Worm (Caenorhabditis elegans): ENCODE measurements around the gene ife-2.

Gene ife-2

ce11 chrX:382692-383091 lies at the start of gene ife-2:
Gene ife-2, minus strand, starts transcription at chrX:382709.
- TF ChIP-seq grh-1 (GFP tag; IDR thresholded peaks at IDR 0.05) (0 out of 2 replicates have a peak, but pooled peaks have one; percentile 10), nhr-11 (tag; optimal IDR thresholded peaks at IDR 0.05) (no peak), nhr-47 (tag; optimal IDR thresholded peaks at IDR 0.05) (peak; percentile 76), elt-3 (tag; optimal IDR thresholded peaks at IDR 0.05) (peak in 1 of 6 experiments; percentile 47), ztf-4 (tag; optimal IDR thresholded peaks at IDR 0.05) (peak; percentile 1), egl-13 (tag; optimal IDR thresholded peaks at IDR 0.05) (peak; percentile 38), skn-1 (tag; optimal IDR thresholded peaks at IDR 0.05) (peak; percentile 85), nhr-20 (tag; optimal IDR thresholded peaks at IDR 0.05) (peak; percentile 81), xbp-1 (tag; optimal IDR thresholded peaks at IDR 0.05) (peak; percentile 69), snu-23 (GFP tag; optimal IDR thresholded peaks at IDR 0.05) (peak; percentile 88), nhr-90 (tag; optimal IDR thresholded peaks at IDR 0.05; ENCODE audit: poor library complexity) (peak; percentile 75), sox-4 (tag; optimal IDR thresholded peaks at IDR 0.05) (no peak), lin-35 (GFP tag; optimal IDR thresholded peaks at IDR 0.05) (peak; percentile 69 to 83), lin-14 (GFP tag; optimal IDR thresholded peaks at IDR 0.05) (no peak), nhr-84 (tag; optimal IDR thresholded peaks at IDR 0.05) (no peak), lin-39 (tag; optimal IDR thresholded peaks at IDR 0.05) (no peak), fkh-8 (tag; optimal IDR thresholded peaks at IDR 0.05) (peak; percentile 19), C16A3.4 (tag; optimal IDR thresholded peaks at IDR 0.05) (peak; percentile 77), zip-4 (GFP tag; optimal IDR thresholded peaks at IDR 0.05) (peak; percentile 7), ama-1 (optimal IDR thresholded peaks at IDR 0.05) (no peak), ces-1 (GFP tag; optimal IDR thresholded peaks at IDR 0.05) (no peak), mab-9 (GFP tag; IDR thresholded peaks at IDR 0.05) (no peak), alr-1 (tag; optimal IDR thresholded peaks at IDR 0.05; ENCODE audit: borderline replicate concordance) (no peak), lin-13 (GFP tag; optimal IDR thresholded peaks at IDR 0.05) (no peak), nhr-71 (tag; optimal IDR thresholded peaks at IDR 0.05) (peak; percentile 77), unc-30 (tag; optimal IDR thresholded peaks at IDR 0.05) (no peak), nhr-85 (tag) (peak; percentile 74), nhr-28 (tag; optimal IDR thresholded peaks at IDR 0.05) (no peak), nhr-77 (tag; optimal IDR thresholded peaks at IDR 0.05) (peak; percentile 7), isw-1 (GFP tag; IDR thresholded peaks at IDR 0.05) (no peak), lir-3 (tag; optimal IDR thresholded peaks at IDR 0.05; ENCODE audit: poor library complexity) (peak; percentile 63), mdl-1 (tag; optimal IDR thresholded peaks at IDR 0.05) (peak in 1 of 2 experiments; percentile 71), C34B4.2 (tag; optimal IDR thresholded peaks at IDR 0.05) (no peak), unc-86 (tag; optimal IDR thresholded peaks at IDR 0.05) (peak; percentile 50), ceh-63 (GFP tag; optimal IDR thresholded peaks at IDR 0.05) (no peak), pax-3 (tag; optimal IDR thresholded peaks at IDR 0.05) (no peak), irx-1 (tag; optimal IDR thresholded peaks at IDR 0.05) (no peak), mef-2 (tag; optimal IDR thresholded peaks at IDR 0.05) (peak; percentile 45), rnt-1 (tag; optimal IDR thresholded peaks at IDR 0.05) (peak; percentile 60), zag-1 (tag; optimal IDR thresholded peaks at IDR 0.05) (no peak), nhr-19 (GFP tag; conservative IDR thresholded peaks at IDR 0.05) (peak; percentile 64), swsn-7 (tag; optimal IDR thresholded peaks at IDR 0.05) (peak; percentile 74), dsc-1 (tag; optimal IDR thresholded peaks at IDR 0.05) (peak; percentile 34), dpl-1 (GFP tag; optimal IDR thresholded peaks at IDR 0.05) (peak; percentile 55 to 78 (median 76)), fkh-10 (GFP tag; optimal IDR thresholded peaks at IDR 0.05) (no peak), mep-1 (tag; optimal IDR thresholded peaks at IDR 0.05) (peak; percentile 90), snpc-4 (tag; optimal IDR thresholded peaks at IDR 0.05) (peak; percentile 6), efl-1 (optimal IDR thresholded peaks at IDR 0.05) (peak; percentile 52 to 58), efl-1 (GFP tag; optimal IDR thresholded peaks at IDR 0.05 in 1 of 2) (peak; percentile 51 to 94), vab-15 (tag; optimal IDR thresholded peaks at IDR 0.05) (no peak), fos-1 (tag; optimal IDR thresholded peaks at IDR 0.05) (peak; percentile 5), unc-62 (GFP tag; optimal IDR thresholded peaks at IDR 0.05) (no peak), nhr-76 (tag; optimal IDR thresholded peaks at IDR 0.05) (no peak), lsy-2 (tag; optimal IDR thresholded peaks at IDR 0.05) (peak; percentile 70 to 75)
